Worm (Caenorhabditis elegans) whole organism, L4/young adult: ENCODE results near the gene sru-23.

Source experiments
- W03F9.2 ChIP-seq: fragments of 150-350 bp; optimal IDR thresholded peaks from 2 replicates; lab custom pipeline; 2014; ENCODE audit warnings: missing biosample characterization, missing genetic modification characterization
- dao-5 ChIP-seq: sonication (generic microtip); optimal IDR thresholded peaks from 2 replicates; lab custom pipeline; 2016; ENCODE audit warnings: missing genotype, missing genetic modification characterization, moderate library complexity, missing compliant biosample characterization
- him-1 ChIP-seq: sonication (generic microtip); optimal IDR thresholded peaks from 2 replicates; lab custom pipeline; 2016; ENCODE audit warnings: missing genotype, missing genetic modification reagents, missing genetic modification characterization, missing compliant biosample characterization

DNA sequence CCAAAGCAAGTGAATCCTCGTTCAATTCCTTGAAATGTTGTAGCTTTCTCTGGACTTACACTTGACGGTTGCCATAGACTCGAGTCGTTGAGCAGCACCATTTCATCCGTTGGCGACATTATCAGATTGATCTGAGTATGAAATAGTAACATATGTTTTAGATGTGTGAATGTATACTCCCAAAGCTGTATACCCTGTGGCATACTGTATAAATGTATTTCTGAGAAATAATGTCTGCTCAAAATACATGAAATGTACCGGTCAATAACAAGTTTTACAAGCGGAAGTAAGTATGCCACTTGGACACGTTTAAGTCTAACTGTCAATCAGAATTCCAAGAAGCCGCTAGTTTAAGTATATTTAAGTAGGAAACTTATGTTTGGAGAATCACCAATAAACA is 37.2 kb upstream of the sru-23 start, which contains the start of gene str-233:
- TF ChIP-seq him-1 = no peak
- no peak for TF ChIP-seq dao-5
- no peak for TF ChIP-seq W03F9.2 (tag; lab: Kevin White, UChicago)
